Fruit fly (Drosophila melanogaster): ENCODE results near the gene mRpS18A.

DNA sequence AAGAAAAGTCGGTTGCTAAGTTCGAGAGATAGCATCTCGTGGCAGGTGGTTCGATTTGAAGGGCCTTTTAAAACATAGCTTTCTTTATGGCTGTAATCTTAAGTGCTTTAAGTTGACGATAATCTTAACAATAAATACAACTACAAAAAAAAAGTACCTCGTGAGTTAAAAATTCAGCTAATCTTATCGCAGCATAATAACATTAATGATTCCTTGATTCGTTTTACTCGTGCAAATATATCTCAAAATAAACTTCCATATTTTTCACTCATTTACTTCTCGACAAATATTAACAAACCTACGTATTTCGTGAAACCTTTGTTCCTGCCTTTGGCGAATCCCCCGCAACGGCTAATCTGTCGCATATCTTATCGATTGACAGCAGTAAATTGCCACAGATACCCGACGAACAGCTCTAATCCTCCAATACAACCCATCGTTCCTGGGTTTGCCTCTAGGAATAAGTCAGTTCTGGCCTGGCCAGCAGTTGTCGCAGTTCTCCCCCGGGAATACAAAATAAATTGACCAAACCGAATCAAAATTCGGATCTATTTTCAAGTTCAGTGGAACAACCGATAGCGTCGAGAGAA lies 43.7 kb downstream of the mRpS18A start:
- TF ChIP-seq CG8478 (optimal IDR thresholded peaks at IDR 0.05) = no peak
- TF ChIP-seq CTCF (optimal IDR thresholded peaks at IDR 0.05) = no peak
